Worm (Caenorhabditis elegans): ENCODE measurements around the gene mct-6.
A peak's percentile ranks its signal among the peaks of the same experiment; 100 is the strongest.

Gene mct-6

DNA sequence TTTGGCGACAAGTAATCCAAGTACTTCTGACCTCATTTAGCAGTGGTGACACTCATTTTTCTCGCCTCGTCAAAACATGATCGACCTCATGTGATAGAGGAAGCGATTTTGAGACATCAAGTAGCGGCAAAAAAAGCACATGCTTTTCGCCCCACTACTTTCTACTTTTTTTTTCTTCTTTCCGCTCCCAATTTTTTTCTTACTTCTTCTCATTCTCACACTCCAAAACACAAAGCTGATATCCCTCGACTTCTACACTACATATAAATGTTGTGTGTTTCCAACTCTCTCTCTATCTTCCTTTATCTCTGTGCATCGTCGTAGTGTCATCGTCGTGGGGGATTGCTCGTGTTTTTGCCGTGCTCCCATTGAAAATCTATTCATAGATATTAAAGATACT lies 38.0 kb downstream of the mct-6 start:
- TF ChIP-seq flt-1 (GFP tag; IDR thresholded peaks at IDR 0.05) (no peak), pes-1 (GFP tag; IDR thresholded peaks at IDR 0.05) (no peak), tbx-37 (GFP tag; conservative IDR thresholded peaks at IDR 0.05) (no peak), ets-7 (tag; optimal IDR thresholded peaks at IDR 0.05) (no peak), tbx-11 (GFP tag; IDR thresholded peaks at IDR 0.05) (no peak), tra-4 (tag; optimal IDR thresholded peaks at IDR 0.05) (no peak), hnd-1 (tag; optimal IDR thresholded peaks at IDR 0.05) (no peak), sea-1 (GFP tag; conservative IDR thresholded peaks at IDR 0.05) (no peak), ama-1 (optimal IDR thresholded peaks at IDR 0.05) (no peak), B0310.2 (tag; optimal IDR thresholded peaks at IDR 0.05) (no peak), ceh-13 (GFP tag; optimal IDR thresholded peaks at IDR 0.05) (no peak), aly-1 (tag; optimal IDR thresholded peaks at IDR 0.05) (no peak), hmg-4 (GFP tag; optimal IDR thresholded peaks at IDR 0.05) (no peak), scrt-1 (GFP tag; IDR thresholded peaks at IDR 0.05) (no peak), hmbx-1 (tag; optimal IDR thresholded peaks at IDR 0.05) (no peak), ceh-36 (tag; optimal IDR thresholded peaks at IDR 0.05) (no peak), F13C5.2 (tag; optimal IDR thresholded peaks at IDR 0.05) (no peak)

DNA sequence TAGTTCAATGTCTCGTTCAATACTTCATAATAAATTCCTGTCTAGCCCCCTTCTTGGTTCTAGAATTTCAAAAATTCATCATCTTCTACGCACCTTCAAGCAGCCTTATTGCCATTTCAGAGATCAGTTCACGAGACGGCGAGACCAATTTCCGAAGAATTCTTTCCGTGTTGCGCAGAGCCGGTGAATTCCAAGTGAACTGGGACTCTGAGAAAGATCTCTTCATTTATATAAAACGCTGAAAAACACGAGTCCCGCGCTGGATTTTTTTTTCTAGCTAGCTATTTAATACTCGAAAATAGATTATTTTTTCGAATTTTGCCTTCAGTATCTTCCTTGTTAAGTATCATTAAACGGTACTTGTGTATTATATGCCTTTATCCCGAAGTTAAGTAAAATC lies 39.1 kb downstream of the mct-6 start:
- no peak for TF ChIP-seq tra-4 (tag; optimal IDR thresholded peaks at IDR 0.05)
- TF ChIP-seq ama-1 (optimal IDR thresholded peaks at IDR 0.05), result no peak
- no peak for TF ChIP-seq aly-1 (tag; optimal IDR thresholded peaks at IDR 0.05)

DNA sequence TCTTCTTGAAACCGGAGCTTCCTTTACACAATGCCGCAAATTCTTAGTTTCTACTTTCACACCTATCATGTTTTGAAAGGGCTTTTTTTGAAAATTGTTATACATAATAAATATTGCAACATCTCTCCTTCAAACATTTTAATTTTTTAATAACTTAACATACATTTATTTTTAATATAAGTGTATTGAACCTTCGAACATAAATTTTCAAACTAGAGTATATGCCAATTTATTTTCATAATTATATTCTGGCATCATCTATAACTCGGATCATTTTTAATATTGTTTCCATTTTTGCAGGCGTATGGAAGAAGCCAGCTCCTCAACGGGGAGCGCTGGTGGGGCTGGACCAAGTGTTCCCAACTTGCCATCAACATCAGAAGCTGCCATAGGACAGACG lies 41.0 kb downstream of the mct-6 start, which contains the start of gene hda-4:
Gene hda-4 (plus strand): TSS at position 301 of the 400 bp plus-strand sequence.
- TF ChIP-seq tbx-11 (GFP tag; IDR thresholded peaks at IDR 0.05) (no peak), tbx-37 (GFP tag; conservative IDR thresholded peaks at IDR 0.05) (no peak), F13C5.2 (tag; optimal IDR thresholded peaks at IDR 0.05) (no peak), aly-1 (tag; optimal IDR thresholded peaks at IDR 0.05) (no peak), flt-1 (GFP tag; IDR thresholded peaks at IDR 0.05) (no peak), sea-1 (GFP tag; conservative IDR thresholded peaks at IDR 0.05) (no peak), B0310.2 (tag; optimal IDR thresholded peaks at IDR 0.05) (no peak), tra-4 (tag; optimal IDR thresholded peaks at IDR 0.05) (no peak), hmbx-1 (tag; optimal IDR thresholded peaks at IDR 0.05) (no peak), hnd-1 (tag; optimal IDR thresholded peaks at IDR 0.05) (no peak), hmg-4 (GFP tag; optimal IDR thresholded peaks at IDR 0.05) (no peak), ets-7 (tag; optimal IDR thresholded peaks at IDR 0.05) (no peak), pes-1 (GFP tag; IDR thresholded peaks at IDR 0.05) (no peak), ceh-36 (tag; optimal IDR thresholded peaks at IDR 0.05) (no peak), ama-1 (optimal IDR thresholded peaks at IDR 0.05) (no peak), ceh-13 (GFP tag; optimal IDR thresholded peaks at IDR 0.05) (no peak)

DNA sequence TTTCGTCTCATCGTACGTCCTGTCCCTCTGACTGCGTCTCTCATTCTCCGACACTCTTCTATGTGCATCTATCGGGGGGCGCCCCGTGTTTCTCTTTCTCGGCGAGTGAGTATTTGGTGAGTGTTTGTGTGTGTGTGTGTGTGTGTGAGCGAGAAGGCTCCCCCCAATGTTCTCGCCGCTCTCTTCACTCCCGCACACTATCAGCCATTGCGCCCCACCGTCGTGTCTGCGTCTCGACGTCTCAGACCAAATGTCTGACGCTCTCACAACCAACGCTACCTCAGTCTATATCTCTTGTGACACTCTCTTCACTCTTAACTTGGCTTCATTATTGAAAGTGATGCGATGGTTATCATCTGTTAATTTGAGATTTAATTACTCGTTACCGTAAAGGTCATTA lies 43.4 kb downstream of the mct-6 start:
- 0 out of 2 replicates have a peak, but pooled peaks have one; percentile 38 for TF ChIP-seq tbx-37 (GFP tag; conservative IDR thresholded peaks at IDR 0.05)
- peak; percentile 24; the same call in 1 of the 2 replicates for TF ChIP-seq flt-1 (GFP tag; IDR thresholded peaks at IDR 0.05)
- TF ChIP-seq pes-1 (GFP tag; IDR thresholded peaks at IDR 0.05), result peak; percentile 58
- TF ChIP-seq tra-4 (tag; optimal IDR thresholded peaks at IDR 0.05), result no peak
- TF ChIP-seq F13C5.2 (tag; optimal IDR thresholded peaks at IDR 0.05), result peak; percentile 74
- TF ChIP-seq aly-1 (tag; optimal IDR thresholded peaks at IDR 0.05), result peak; percentile 27
- TF ChIP-seq tbx-11 (GFP tag; IDR thresholded peaks at IDR 0.05), result no peak
- no peak for TF ChIP-seq ceh-13 (GFP tag; optimal IDR thresholded peaks at IDR 0.05)
- TF ChIP-seq hmg-4 (GFP tag; optimal IDR thresholded peaks at IDR 0.05), result peak; percentile 89
- TF ChIP-seq ceh-36 (tag; optimal IDR thresholded peaks at IDR 0.05), result peak; percentile 8

DNA sequence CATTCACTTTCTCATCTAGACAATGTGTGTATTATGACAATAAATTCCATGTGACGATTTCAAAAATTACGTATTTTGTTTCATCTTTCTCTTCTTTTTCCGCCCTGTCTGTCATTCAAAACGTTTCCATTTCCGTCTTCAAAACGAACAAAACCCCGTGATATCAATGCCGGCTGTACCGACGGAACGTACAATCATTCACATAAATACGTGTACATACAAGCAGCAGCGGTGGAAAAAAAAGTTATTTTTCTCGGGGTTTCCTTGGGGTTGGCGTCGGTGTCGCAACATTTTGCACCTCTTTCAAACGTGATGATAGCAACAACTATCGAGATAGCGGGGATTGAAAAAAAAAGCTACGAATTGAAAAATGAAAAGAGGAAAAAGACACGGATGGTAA lies 45.3 kb downstream of the mct-6 start:
- no peak for TF ChIP-seq tbx-37 (GFP tag; conservative IDR thresholded peaks at IDR 0.05)
- no peak for TF ChIP-seq aly-1 (tag; optimal IDR thresholded peaks at IDR 0.05)
- no peak for TF ChIP-seq F13C5.2 (tag; optimal IDR thresholded peaks at IDR 0.05)
- no peak for TF ChIP-seq ama-1 (optimal IDR thresholded peaks at IDR 0.05)

DNA sequence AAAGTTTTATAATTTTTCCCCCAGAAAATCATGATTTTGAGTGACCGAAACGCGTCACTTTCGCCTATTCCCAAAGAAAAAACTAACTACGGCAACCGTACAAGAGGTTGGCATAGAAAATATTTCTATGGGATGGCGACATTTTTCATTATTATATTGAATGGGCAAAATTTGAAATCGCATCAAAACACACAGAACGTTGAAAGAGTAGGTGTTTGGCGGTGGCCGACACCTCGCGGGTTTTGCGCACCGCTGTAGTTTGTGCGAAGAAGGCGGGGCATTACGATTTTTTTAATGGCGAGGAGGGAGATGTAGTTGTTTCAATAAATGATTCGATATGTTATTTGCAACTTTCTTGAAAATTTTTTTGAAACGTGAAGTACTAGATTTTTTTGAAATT lies 48.4 kb downstream of the mct-6 start:
- TF ChIP-seq F13C5.2 (tag; optimal IDR thresholded peaks at IDR 0.05) (no peak), ama-1 (optimal IDR thresholded peaks at IDR 0.05) (no peak), ceh-13 (GFP tag; optimal IDR thresholded peaks at IDR 0.05) (no peak), hnd-1 (tag; optimal IDR thresholded peaks at IDR 0.05) (no peak), ets-7 (tag; optimal IDR thresholded peaks at IDR 0.05) (no peak), hmg-4 (GFP tag; optimal IDR thresholded peaks at IDR 0.05) (no peak), flt-1 (GFP tag; IDR thresholded peaks at IDR 0.05) (no peak), tbx-11 (GFP tag; IDR thresholded peaks at IDR 0.05) (no peak), tbx-37 (GFP tag; conservative IDR thresholded peaks at IDR 0.05) (no peak), sea-1 (GFP tag; conservative IDR thresholded peaks at IDR 0.05) (no peak), scrt-1 (GFP tag; IDR thresholded peaks at IDR 0.05) (no peak), B0310.2 (tag; optimal IDR thresholded peaks at IDR 0.05) (no peak), tra-4 (tag; optimal IDR thresholded peaks at IDR 0.05) (no peak), hmbx-1 (tag; optimal IDR thresholded peaks at IDR 0.05) (no peak), aly-1 (tag; optimal IDR thresholded peaks at IDR 0.05) (no peak)
